Worm (Caenorhabditis elegans): ENCODE data around the gene ceeh-2.

ceeh-2 gene

DNA sequence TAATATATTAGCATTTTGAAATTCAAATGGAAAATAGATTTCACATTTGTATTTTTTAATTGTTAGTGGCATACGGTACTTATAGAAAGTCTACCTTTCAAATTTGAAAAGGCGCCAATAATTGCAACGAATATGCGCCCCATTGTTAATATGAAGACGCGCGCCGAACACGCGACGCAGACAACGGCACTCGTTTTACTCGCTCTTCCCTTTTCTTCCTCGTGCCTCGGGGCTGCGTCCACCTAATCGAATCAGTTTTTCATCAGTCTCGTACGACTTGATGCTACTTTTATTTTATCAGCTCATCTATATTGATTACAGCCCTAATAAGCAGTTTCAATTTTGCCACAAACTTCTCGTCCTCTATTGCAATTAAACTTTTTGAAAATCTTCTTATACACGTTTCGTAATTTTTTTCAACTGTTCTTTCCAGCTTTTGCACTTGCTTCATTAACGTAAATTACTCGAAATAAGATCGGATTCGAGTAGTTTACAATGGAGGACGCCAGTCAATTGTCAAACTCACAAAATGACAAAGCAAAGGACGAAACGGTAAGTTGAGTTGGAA is 4.2 kb upstream of the ceeh-2 start, which contains the start of gene cash-1 (continued):
- TF ChIP-seq ZK546.5 (tag; optimal IDR thresholded peaks at IDR 0.05) (no peak), snpc-4 (tag; optimal IDR thresholded peaks at IDR 0.05) (peak; percentile 66), ceh-82 (tag; optimal IDR thresholded peaks at IDR 0.05) (no peak), elt-2 (tag; optimal IDR thresholded peaks at IDR 0.05) (peak; percentile 77), ceh-9 (tag; optimal IDR thresholded peaks at IDR 0.05) (no peak), nhr-237 (tag; optimal IDR thresholded peaks at IDR 0.05) (no peak), daf-12 (tag; optimal IDR thresholded peaks at IDR 0.05) (no peak), ztf-4 (tag; optimal IDR thresholded peaks at IDR 0.05) (no peak), nhr-67 (tag; optimal IDR thresholded peaks at IDR 0.05) (no peak), R02D3.7 (tag; optimal IDR thresholded peaks at IDR 0.05) (no peak), lsy-12 (tag; optimal IDR thresholded peaks at IDR 0.05) (no peak), nhr-28 (tag; optimal IDR thresholded peaks at IDR 0.05) (no peak), fkh-10 (GFP tag; optimal IDR thresholded peaks at IDR 0.05) (no peak), ceh-28 (tag; optimal IDR thresholded peaks at IDR 0.05) (peak; percentile 9)

DNA sequence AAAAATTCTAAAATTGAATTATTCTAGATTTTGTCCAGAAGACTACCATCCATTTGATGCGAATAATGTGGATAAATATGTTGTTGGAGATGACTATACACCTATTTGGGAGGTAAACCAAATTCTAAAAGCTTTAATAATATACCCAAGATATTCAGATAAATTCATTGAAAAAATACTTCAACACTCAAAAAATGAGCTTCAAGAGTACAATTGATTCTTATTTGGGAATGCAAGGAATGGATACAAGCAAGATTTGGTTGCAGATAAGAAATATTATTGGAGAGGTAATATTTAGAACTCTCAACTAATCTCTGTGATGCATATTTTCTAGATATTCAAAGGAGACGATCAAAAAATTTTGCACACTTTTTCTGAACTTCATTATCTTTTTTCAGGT is 2.5 kb upstream of the ceeh-2 start:
- TF ChIP-seq lin-39 (tag; optimal IDR thresholded peaks at IDR 0.05) (no peak), daf-12 (tag; optimal IDR thresholded peaks at IDR 0.05) (no peak), egl-27 (tag; optimal IDR thresholded peaks at IDR 0.05) (no peak), elt-2 (tag; optimal IDR thresholded peaks at IDR 0.05) (no peak), ama-1 (optimal IDR thresholded peaks at IDR 0.05) (no peak), jun-1 (tag; optimal IDR thresholded peaks at IDR 0.05) (no peak), fos-1 (tag; optimal IDR thresholded peaks at IDR 0.05) (no peak), mml-1 (tag; optimal IDR thresholded peaks at IDR 0.05) (no peak), nhr-28 (tag; optimal IDR thresholded peaks at IDR 0.05) (no peak), lsy-12 (tag; optimal IDR thresholded peaks at IDR 0.05) (no peak), ztf-11 (tag; optimal IDR thresholded peaks at IDR 0.05) (no peak), aly-2 (tag; optimal IDR thresholded peaks at IDR 0.05) (no peak), ceh-82 (tag; optimal IDR thresholded peaks at IDR 0.05) (no peak), mdl-1 (tag; optimal IDR thresholded peaks at IDR 0.05) (no peak), skn-1 (tag; optimal IDR thresholded peaks at IDR 0.05) (no peak)

ce11 chrV:10358238-10358637 is 535 bp upstream of the ceeh-2 start, which contains the start of gene ttll-15:
ttll-15 (plus strand) TSS chrV:10358538.
- TF ChIP-seq sea-2 (GFP tag; optimal IDR thresholded peaks at IDR 0.05), result no peak
- no peak for TF ChIP-seq mml-1 (tag; optimal IDR thresholded peaks at IDR 0.05)
- TF ChIP-seq nhr-77 (tag; optimal IDR thresholded peaks at IDR 0.05), result no peak
- no peak for TF ChIP-seq eor-1 (tag; optimal IDR thresholded peaks at IDR 0.05)
- TF ChIP-seq ceh-82 (tag; optimal IDR thresholded peaks at IDR 0.05), result no peak
- TF ChIP-seq nhr-237 (tag; optimal IDR thresholded peaks at IDR 0.05), result no peak
- TF ChIP-seq ceh-16 (tag; optimal IDR thresholded peaks at IDR 0.05), result no peak
- no peak for TF ChIP-seq mdl-1 (tag; optimal IDR thresholded peaks at IDR 0.05)
- TF ChIP-seq egl-27 (tag; optimal IDR thresholded peaks at IDR 0.05), result no peak
- TF ChIP-seq snpc-4 (tag; optimal IDR thresholded peaks at IDR 0.05), result no peak
- TF ChIP-seq egl-5 (tag; optimal IDR thresholded peaks at IDR 0.05), result no peak

DNA sequence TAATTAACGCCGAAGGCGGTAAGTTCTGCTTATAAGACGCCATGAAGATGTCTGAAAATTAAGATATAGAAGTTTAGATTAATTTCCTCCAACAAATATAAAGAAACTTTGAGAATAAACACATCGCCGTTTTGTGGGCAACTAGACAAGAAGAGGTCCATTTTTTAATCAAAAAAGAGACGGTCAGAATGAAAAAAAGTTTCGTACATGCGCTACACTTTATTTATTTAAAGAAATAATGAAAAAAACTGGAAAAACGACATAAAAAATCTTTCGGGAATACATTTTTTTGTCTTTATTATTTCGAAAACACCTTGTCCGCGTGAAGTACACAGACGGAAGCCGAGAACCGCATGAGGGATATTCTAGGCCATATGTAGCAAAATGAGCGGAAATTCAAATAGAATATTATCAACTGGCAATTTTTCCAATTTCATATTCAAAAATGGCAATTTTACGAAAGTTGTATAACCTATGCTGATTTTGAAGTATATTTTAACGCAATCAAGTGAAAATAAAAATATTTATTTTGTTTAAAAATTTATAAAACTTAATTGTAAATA is 1.8 kb downstream of the ceeh-2 start, which contains the start of gene sluh-7:
Gene sluh-7, minus strand, starts transcription at position 51 of the 563 bp plus-strand sequence.
- no peak for TF ChIP-seq nhr-76 (tag; optimal IDR thresholded peaks at IDR 0.05)
- peak; percentile 92 for TF ChIP-seq nhr-43 (tag; optimal IDR thresholded peaks at IDR 0.05; ENCODE audit: poor library complexity, severe bottlenecking)
- peak; percentile 90 for TF ChIP-seq lin-15B (tag; optimal IDR thresholded peaks at IDR 0.05)
- peak; percentile 80 for TF ChIP-seq nfya-1 (tag; optimal IDR thresholded peaks at IDR 0.05; ENCODE audit: insufficient read depth)
- peak; percentile 36 for TF ChIP-seq tbx-2 (tag; optimal IDR thresholded peaks at IDR 0.05)
- peak; percentile 81 for TF ChIP-seq snpc-4 (tag; optimal IDR thresholded peaks at IDR 0.05)
- TF ChIP-seq lsy-12 (tag; optimal IDR thresholded peaks at IDR 0.05), result peak; percentile 54
- TF ChIP-seq nhr-23 (tag; optimal IDR thresholded peaks at IDR 0.05), result peak; percentile 80
- peak; percentile 92 for TF ChIP-seq pha-4 (tag; optimal IDR thresholded peaks at IDR 0.05)
- peak; percentile 57 for TF ChIP-seq nhr-25 (tag; optimal IDR thresholded peaks at IDR 0.05)
- peak; percentile 24 for TF ChIP-seq R02D3.7 (tag; optimal IDR thresholded peaks at IDR 0.05)
- peak; percentile 28 for TF ChIP-seq elt-2 (tag; optimal IDR thresholded peaks at IDR 0.05)
- no peak for TF ChIP-seq jun-1 (tag; optimal IDR thresholded peaks at IDR 0.05)
- no peak for TF ChIP-seq ceh-82 (tag; optimal IDR thresholded peaks at IDR 0.05)
- peak; percentile 51 for TF ChIP-seq hmg-11 (tag; optimal IDR thresholded peaks at IDR 0.05)
- peak; percentile 5 for TF ChIP-seq ceh-28 (tag; optimal IDR thresholded peaks at IDR 0.05)
- TF ChIP-seq zag-1 (tag; optimal IDR thresholded peaks at IDR 0.05), result no peak
